Worm (Caenorhabditis elegans) whole organism, L1 larva: Measurements from ENCODE around the gene ctsa-3.1.

Experiments
- C16A3.4 ChIP-seq: fragments of 150-350 bp; optimal IDR thresholded peaks from 2 replicates; lab custom pipeline; 2014; ENCODE audit warnings: missing biosample characterization, missing genetic modification characterization
- F16B12.6 ChIP-seq: fragments of 150-350 bp; optimal IDR thresholded peaks from 2 replicates; lab custom pipeline; 2014; ENCODE audit warnings: missing biosample characterization, missing genetic modification characterization
- Y116A8C.19 ChIP-seq: sonication (generic microtip); optimal IDR thresholded peaks from 2 replicates; lab custom pipeline; 2016; ENCODE audit warnings: missing compliant biosample characterization, missing genetic modification characterization, borderline replicate concordance
- aha-1 ChIP-seq: fragments of 150-350 bp; optimal IDR thresholded peaks from 2 replicates; lab custom pipeline; 2014; ENCODE audit warnings: missing biosample characterization, missing genetic modification characterization
- alr-1 ChIP-seq: fragments of 200-800 bp; sonication (Bioruptor generic); optimal IDR thresholded peaks from 2 replicates; lab custom pipeline; 2018; ENCODE audit warnings: borderline replicate concordance, mild to moderate bottlenecking, missing genetic modification characterization, missing compliant biosample characterization
- aly-2 ChIP-seq: fragments of 150-350 bp; optimal IDR thresholded peaks from 2 replicates; lab custom pipeline; 2014; ENCODE audit warnings: missing biosample characterization, missing genetic modification characterization
- ama-1 ChIP-seq: fragments of 150-350 bp; optimal IDR thresholded peaks from 2 replicates; lab custom pipeline; 2014
- blmp-1 ChIP-seq: fragments of 150-350 bp; optimal IDR thresholded peaks from 2 replicates; lab custom pipeline; 2014; ENCODE audit warnings: missing biosample characterization, missing genetic modification characterization
- ceh-63 ChIP-seq: fragments of 200-800 bp; sonication (Bioruptor generic); optimal IDR thresholded peaks from 2 replicates; lab custom pipeline; 2018; ENCODE audit warnings: mild to moderate bottlenecking, missing genetic modification characterization, missing compliant biosample characterization
- ceh-88 ChIP-seq: fragments of 200-800 bp; sonication (Bioruptor generic); IDR thresholded peaks from 2 replicates; pipeline ENCODE4 v1.3.6; 2022; ENCODE audit warnings: missing genetic modification characterization, missing compliant biosample characterization
- ceh-90 ChIP-seq: sonication (generic microtip); optimal IDR thresholded peaks from 2 replicates; lab custom pipeline; 2016; ENCODE audit warnings: missing genetic modification characterization, missing compliant biosample characterization
- ces-1 ChIP-seq: fragments of 150-350 bp; optimal IDR thresholded peaks from 2 replicates; lab custom pipeline; 2014; ENCODE audit warnings: missing biosample characterization, missing genetic modification reagents, missing genetic modification characterization
- dpl-1 ChIP-seq, 3 experiments: fragments of 150-350 bp in 2 of 3; sonication (generic microtip) in 1 of 3; optimal IDR thresholded peaks; 2 replicates each; lab custom pipeline; 2014 to 2017; ENCODE audit warnings: missing biosample characterization in 3 of 3, missing genetic modification characterization in 3 of 3, missing genetic modification reagents in 3 of 3
- egl-27 ChIP-seq, 2 experiments: fragments of 150-350 bp in 1 of 2; sonication (generic microtip); optimal IDR thresholded peaks; 3 replicates each; lab custom pipeline; 2017 to 2018; ENCODE audit warnings: missing biosample characterization in 2 of 2, missing genetic modification characterization in 2 of 2, missing genetic modification reagents in 2 of 2
- elt-2 ChIP-seq: sonication (generic microtip); optimal IDR thresholded peaks from 2 replicates; lab custom pipeline; 2016; ENCODE audit warnings: missing genetic modification characterization, mild to moderate bottlenecking, inconsistent platforms, missing compliant biosample characterization, missing genetic modification reagents
- elt-3 ChIP-seq, 6 experiments: fragments of 150-350 bp in 1 of 6; sonication (generic microtip); optimal IDR thresholded peaks; 2 replicates each; lab custom pipeline; 2017 to 2018; ENCODE audit warnings: missing biosample characterization in 6 of 6, missing genetic modification characterization in 6 of 6, inconsistent platforms in 1 of 6
- fkh-8 ChIP-seq: sonication (generic microtip); optimal IDR thresholded peaks from 2 replicates; lab custom pipeline; 2016; ENCODE audit warnings: mild to moderate bottlenecking, missing genetic modification characterization, missing compliant biosample characterization
- hlh-4 ChIP-seq: sonication (generic microtip); optimal IDR thresholded peaks from 2 replicates; lab custom pipeline; 2016; ENCODE audit warnings: mild to moderate bottlenecking, missing genetic modification characterization, missing compliant biosample characterization
- hpl-2 ChIP-seq: fragments of 150-350 bp; optimal IDR thresholded peaks from 2 replicates; lab custom pipeline; 2014; ENCODE audit warnings: missing biosample characterization, missing genetic modification reagents, missing genetic modification characterization
- irx-1 ChIP-seq: sonication (generic microtip); optimal IDR thresholded peaks from 2 replicates; lab custom pipeline; 2016; ENCODE audit warnings: missing genetic modification characterization, missing compliant biosample characterization
- jun-1 ChIP-seq: fragments of 150-350 bp; optimal IDR thresholded peaks from 2 replicates; lab custom pipeline; 2014; ENCODE audit warnings: missing biosample characterization, missing genetic modification reagents, missing genetic modification characterization
- lin-13 ChIP-seq: fragments of 150-350 bp; optimal IDR thresholded peaks from 2 replicates; lab custom pipeline; 2014; ENCODE audit warnings: missing biosample characterization, missing genetic modification reagents, missing genetic modification characterization
- lin-14 ChIP-seq: fragments of 200-800 bp; sonication (Bioruptor generic); optimal IDR thresholded peaks from 2 replicates; lab custom pipeline; 2018; ENCODE audit warnings: mild to moderate bottlenecking, missing genetic modification characterization, moderate library complexity, missing compliant biosample characterization
- lin-39 ChIP-seq: fragments of 150-350 bp; optimal IDR thresholded peaks from 2 replicates; lab custom pipeline; 2014; ENCODE audit warnings: missing biosample characterization, missing genetic modification reagents, missing genetic modification characterization
- lsy-2 ChIP-seq, 2 experiments: fragments of 150-350 bp; optimal IDR thresholded peaks; 2 replicates each; lab custom pipeline; 2014; ENCODE audit warnings: missing biosample characterization in 2 of 2, missing genetic modification characterization in 2 of 2
- mab-9 ChIP-seq: fragments of 200-800 bp; sonication (Bioruptor generic); IDR thresholded peaks from 2 replicates; pipeline ENCODE4 v1.3.6; 2022; ENCODE audit warnings: missing genetic modification reagents, missing genetic modification characterization, missing compliant biosample characterization
- mdl-1 ChIP-seq, 2 experiments: fragments of 150-350 bp; optimal IDR thresholded peaks; 2 replicates each; lab custom pipeline; 2014 to 2017; ENCODE audit warnings: missing biosample characterization in 2 of 2, missing genetic modification characterization in 2 of 2, inconsistent platforms in 1 of 2
- mef-2 ChIP-seq: fragments of 150-350 bp; optimal IDR thresholded peaks from 2 replicates; lab custom pipeline; 2014; ENCODE audit warnings: missing biosample characterization, missing genetic modification characterization
- nhr-11 ChIP-seq: fragments of 150-350 bp; optimal IDR thresholded peaks from 2 replicates; lab custom pipeline; 2014; ENCODE audit warnings: missing biosample characterization, missing genetic modification characterization
- nhr-12 ChIP-seq: sonication (generic microtip); optimal IDR thresholded peaks from 2 replicates; lab custom pipeline; 2017; ENCODE audit warnings: missing biosample characterization, missing genetic modification characterization
- nhr-19 ChIP-seq: fragments of 200-800 bp; sonication (Bioruptor generic); conservative IDR thresholded peaks from 2 replicates; pipeline ENCODE4 v1.3.6; 2022; ENCODE audit warnings: missing genetic modification characterization, missing compliant biosample characterization
- nhr-20 ChIP-seq: sonication (generic microtip); optimal IDR thresholded peaks from 2 replicates; lab custom pipeline; 2016; ENCODE audit warnings: mild to moderate bottlenecking, missing genetic modification characterization, missing compliant biosample characterization
- nhr-237 ChIP-seq: fragments of 150-350 bp; optimal IDR thresholded peaks from 2 replicates; lab custom pipeline; 2014; ENCODE audit warnings: missing biosample characterization, missing genetic modification characterization
- nhr-47 ChIP-seq: sonication (generic microtip); optimal IDR thresholded peaks from 2 replicates; lab custom pipeline; 2016; ENCODE audit warnings: mild to moderate bottlenecking, missing genetic modification characterization, moderate library complexity, missing compliant biosample characterization
- nhr-71 ChIP-seq: sonication (generic microtip); optimal IDR thresholded peaks from 2 replicates; lab custom pipeline; 2016; ENCODE audit warnings: mild to moderate bottlenecking, missing genetic modification characterization, moderate library complexity, missing compliant biosample characterization
- nhr-76 ChIP-seq: sonication (generic microtip); optimal IDR thresholded peaks from 2 replicates; lab custom pipeline; 2017; ENCODE audit warnings: missing biosample characterization, missing genetic modification characterization
- pag-3 ChIP-seq: sonication (generic microtip); optimal IDR thresholded peaks from 2 replicates; lab custom pipeline; 2017; ENCODE audit warnings: missing genetic modification characterization, mild to moderate bottlenecking, missing compliant biosample characterization, antibody characterized with exemption, borderline replicate concordance; ENCODE audit not compliant: insufficient read depth
- pqm-1 ChIP-seq: sonication (generic microtip); optimal IDR thresholded peaks from 3 replicates; lab custom pipeline; 2017; ENCODE audit warnings: missing biosample characterization, missing genetic modification characterization
- sox-4 ChIP-seq: sonication (generic microtip); optimal IDR thresholded peaks from 2 replicates; lab custom pipeline; 2016; ENCODE audit warnings: missing genetic modification characterization, missing compliant biosample characterization
- swsn-7 ChIP-seq: sonication (generic microtip); optimal IDR thresholded peaks from 2 replicates; lab custom pipeline; 2016; ENCODE audit warnings: missing genetic modification characterization, missing compliant biosample characterization
- unc-130 ChIP-seq: fragments of 150-350 bp; optimal IDR thresholded peaks from 2 replicates; lab custom pipeline; 2017; ENCODE audit warnings: missing biosample characterization, missing genetic modification characterization, inconsistent platforms
- unc-30 ChIP-seq: sonication (generic microtip); optimal IDR thresholded peaks from 2 replicates; lab custom pipeline; 2017; ENCODE audit warnings: missing biosample characterization, missing genetic modification characterization
- unc-62 ChIP-seq: fragments of 150-350 bp; optimal IDR thresholded peaks from 2 replicates; lab custom pipeline; 2014; ENCODE audit warnings: missing biosample characterization, missing genetic modification reagents, missing genetic modification characterization
- unc-86 ChIP-seq: sonication (generic microtip); optimal IDR thresholded peaks from 2 replicates; lab custom pipeline; 2016; ENCODE audit warnings: missing genetic modification characterization, missing compliant biosample characterization
- unc-98 ChIP-seq: fragments of 200-800 bp; sonication (Bioruptor generic); IDR thresholded peaks from 2 replicates; pipeline ENCODE4 v1.3.6; 2022; ENCODE audit warnings: missing genetic modification characterization, missing compliant biosample characterization
- xbp-1 ChIP-seq: sonication (generic microtip); optimal IDR thresholded peaks from 2 replicates; lab custom pipeline; 2016; ENCODE audit warnings: missing genetic modification characterization, missing compliant biosample characterization
- zag-1 ChIP-seq: fragments of 150-350 bp; optimal IDR thresholded peaks from 2 replicates; lab custom pipeline; 2014; ENCODE audit warnings: missing biosample characterization, missing genetic modification characterization
- zip-4 ChIP-seq: fragments of 200-800 bp; sonication (Bioruptor generic); optimal IDR thresholded peaks from 2 replicates; lab custom pipeline; 2018; ENCODE audit warnings: mild to moderate bottlenecking, missing genetic modification characterization, moderate library complexity, missing compliant biosample characterization
- ztf-11 ChIP-seq, 2 experiments: sonication (generic microtip); optimal IDR thresholded peaks; 2 replicates each; lab custom pipeline; 2016 to 2017; ENCODE audit warnings: missing genetic modification characterization in 2 of 2, missing biosample characterization in 1 of 2, missing compliant biosample characterization in 1 of 2

ctsa-3.1 gene

DNA sequence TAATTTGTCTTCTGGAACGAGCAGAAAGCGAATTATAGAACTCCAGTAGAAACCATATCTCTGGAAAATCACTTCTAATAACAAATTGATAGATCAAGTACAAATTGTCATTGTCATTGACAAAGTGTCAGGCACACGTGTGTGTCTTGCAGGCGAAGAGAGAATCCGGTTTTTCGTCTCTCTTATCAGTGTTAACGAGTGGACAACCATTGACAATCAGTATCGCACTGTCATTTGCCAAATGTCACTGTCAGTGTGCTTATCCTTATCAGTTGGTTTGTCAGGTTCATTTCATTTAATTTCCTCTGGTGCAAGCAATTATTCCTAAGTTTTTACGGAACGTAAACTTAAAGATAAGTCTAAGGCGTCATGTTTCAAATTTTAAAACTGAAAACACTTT, 40.9 kb downstream of the ctsa-3.1 start:
- TF ChIP-seq nhr-11 (tag; lab: Kevin White, UChicago) (no peak), ztf-11 (tag; optimal IDR thresholded peaks at IDR 0.05; lab: Kevin White, UChicago) (no peak), blmp-1 (tag; lab: Kevin White, UChicago) (no peak), unc-62 (no peak), unc-98 (GFP tag; lab: Robert Waterston, UW) (no peak), nhr-47 (no peak), ceh-90 (tag; lab: Kevin White, UChicago) (no peak), unc-130 (tag; lab: Kevin White, UChicago) (no peak), lin-39 (tag; lab: Kevin White, UChicago) (no peak), egl-27 (tag; optimal IDR thresholded peaks at IDR 0.05; lab: Kevin White, UChicago) (no peak), hlh-4 (no peak), mdl-1 (tag; optimal IDR thresholded peaks at IDR 0.05; lab: Kevin White, UChicago) (peak in 1 of 2 experiments; percentile 16), unc-30 (tag; lab: Kevin White, UChicago) (no peak), pqm-1 (tag; lab: Kevin White, UChicago) (peak; percentile 61), nhr-12 (tag; lab: Kevin White, UChicago) (no peak), nhr-76 (tag; lab: Kevin White, UChicago) (no peak), swsn-7 (no peak), nhr-20 (tag; lab: Kevin White, UChicago) (peak; percentile 12), lin-14 (GFP tag; lab: Kevin White, UChicago) (peak; percentile 31), xbp-1 (no peak), lin-13 (GFP tag; lab: Kevin White, UChicago) (no peak), elt-2 (peak; percentile 71), ama-1 (lab: Kevin White, UChicago) (no peak), C16A3.4 (tag; lab: Kevin White, UChicago) (no peak)

DNA sequence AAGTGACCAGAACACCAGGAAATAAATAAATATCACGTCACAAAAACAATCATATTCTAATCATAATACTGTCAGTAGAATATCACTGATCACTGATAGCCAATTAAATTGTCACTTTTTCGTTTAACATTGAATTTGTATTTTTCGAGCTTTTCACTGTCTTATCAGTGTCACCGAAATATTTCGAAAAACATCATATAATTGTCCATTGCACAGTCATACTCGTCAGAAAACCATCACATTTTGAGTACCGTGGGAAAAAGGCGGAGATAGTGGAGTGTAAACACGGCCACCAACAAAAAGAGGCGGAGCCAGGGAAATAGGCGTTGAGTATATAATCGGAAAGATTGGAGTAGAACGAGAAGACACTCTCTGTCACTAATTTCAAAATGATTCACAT, 44.6 kb downstream of the ctsa-3.1 start:
- TF ChIP-seq elt-2 (peak; percentile 88), nhr-71 (peak; percentile 24), hlh-4 (no peak), unc-62 (no peak), nhr-20 (tag; lab: Kevin White, UChicago) (peak; percentile 20)

DNA sequence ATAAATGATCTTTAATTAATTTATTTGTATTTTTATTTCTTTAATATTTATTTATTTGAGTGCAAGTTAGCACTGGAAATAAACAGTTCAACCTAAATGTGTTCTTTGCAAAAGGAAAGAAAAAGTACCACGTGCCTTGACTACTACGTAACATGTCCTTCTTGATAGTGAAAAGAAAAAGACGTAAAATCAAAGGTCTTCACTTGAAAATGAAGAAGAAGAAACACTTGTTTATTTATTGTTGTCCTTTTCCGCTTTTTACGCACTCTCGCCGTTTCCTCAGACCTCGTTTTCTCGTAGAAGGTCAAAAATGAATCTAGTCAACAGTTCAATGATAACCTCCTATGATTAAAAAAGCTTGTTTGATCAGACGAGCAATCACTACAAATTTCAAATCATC, 45.3 kb downstream of the ctsa-3.1 start:
- no peak for TF ChIP-seq nhr-11 (tag; lab: Kevin White, UChicago)
- peak in 2 of 6 experiments; percentile 47 to 54 for TF ChIP-seq elt-3 (tag; optimal IDR thresholded peaks at IDR 0.05; lab: Kevin White, UChicago)
- no peak for TF ChIP-seq sox-4 (tag; lab: Kevin White, UChicago)
- TF ChIP-seq pag-3 (tag; lab: Kevin White, UChicago), result no peak
- no peak for TF ChIP-seq ceh-90 (tag; lab: Kevin White, UChicago)
- no peak for TF ChIP-seq aha-1 (tag; lab: Kevin White, UChicago)
- no peak for TF ChIP-seq zag-1
- TF ChIP-seq alr-1 (tag; lab: Kevin White, UChicago), result no peak
- no peak for TF ChIP-seq mef-2 (tag; lab: Kevin White, UChicago)
- no peak for TF ChIP-seq F16B12.6 (tag; lab: Kevin White, UChicago)
- no peak for TF ChIP-seq hpl-2 (GFP tag; lab: Kevin White, UChicago)
- peak; percentile 53 for TF ChIP-seq lin-14 (GFP tag; lab: Kevin White, UChicago)
- TF ChIP-seq ceh-88 (GFP tag; lab: Robert Waterston, UW), result no peak
- no peak for TF ChIP-seq zip-4
- no peak for TF ChIP-seq irx-1 (tag; lab: Kevin White, UChicago)
- TF ChIP-seq elt-2, result no peak
- no peak for TF ChIP-seq unc-86
- no peak for TF ChIP-seq nhr-237 (tag; lab: Kevin White, UChicago)
- TF ChIP-seq xbp-1, result no peak
- TF ChIP-seq ces-1 (GFP tag; lab: Kevin White, UChicago), result no peak
- peak; percentile 33 for TF ChIP-seq nhr-71
- TF ChIP-seq aly-2 (tag; lab: Kevin White, UChicago), result no peak
- no peak for TF ChIP-seq unc-62
- TF ChIP-seq ceh-63 (GFP tag; lab: Kevin White, UChicago), result no peak
- TF ChIP-seq Y116A8C.19 (tag; lab: Kevin White, UChicago), result no peak
- peak in 1 of 2 experiments; percentile 13 for TF ChIP-seq lsy-2 (tag; optimal IDR thresholded peaks at IDR 0.05; lab: Kevin White, UChicago)
- no peak for TF ChIP-seq mab-9 (GFP tag; lab: Robert Waterston, UW)
- TF ChIP-seq jun-1 (tag; lab: Kevin White, UChicago), result no peak
- 0 out of 2 replicates have a peak, but pooled peaks have one; percentile 5 for TF ChIP-seq nhr-19
- TF ChIP-seq swsn-7, result no peak
- no peak for TF ChIP-seq fkh-8 (tag; lab: Kevin White, UChicago)
- TF ChIP-seq nhr-20 (tag; lab: Kevin White, UChicago), result peak; percentile 61
- TF ChIP-seq dpl-1 (GFP tag; optimal IDR thresholded peaks at IDR 0.05; lab: Kevin White, UChicago), result no peak
